Worm (Caenorhabditis elegans): Measurements from ENCODE around the gene cyp-13A12.

The cyp-13A12 gene

DNA sequence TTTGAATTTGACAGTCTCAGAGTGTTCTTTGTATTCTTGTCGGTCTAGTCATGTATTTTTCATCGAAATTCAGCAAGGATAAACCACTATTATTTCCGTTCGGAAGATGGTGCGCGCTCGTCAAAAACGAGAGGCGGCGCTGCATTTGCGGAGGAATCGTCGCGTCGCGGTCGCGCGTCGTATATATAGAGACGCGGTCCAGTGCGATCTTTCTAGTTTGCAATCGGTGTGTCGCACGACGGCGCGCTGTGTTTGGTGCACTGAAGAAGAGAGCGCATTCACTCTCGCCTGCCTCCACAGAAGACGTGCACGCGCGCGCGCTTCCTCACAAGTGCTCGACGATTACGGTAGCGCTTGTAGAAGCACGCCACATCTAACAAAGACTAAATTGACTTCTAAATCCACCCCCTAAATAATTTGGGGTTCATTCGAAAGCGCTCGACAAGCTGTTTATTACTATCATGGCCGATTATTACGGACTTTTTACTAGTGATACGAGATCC, 46.3 kb downstream of the cyp-13A12 start, which contains the start of gene Y39E4B.6 (continued):
- TF ChIP-seq egl-44 (GFP tag; IDR thresholded peaks at IDR 0.05), result peak; percentile 77
- TF ChIP-seq let-607 (tag; optimal IDR thresholded peaks at IDR 0.05), result peak; percentile 58 to 78
- no peak for TF ChIP-seq nhr-120 (GFP tag; IDR thresholded peaks at IDR 0.05)
- TF ChIP-seq gei-17 (GFP tag; optimal IDR thresholded peaks at IDR 0.05), result peak; percentile 62
- no peak for TF ChIP-seq ceh-40 (GFP tag; IDR thresholded peaks at IDR 0.05)
- TF ChIP-seq attf-3 (GFP tag; conservative IDR thresholded peaks at IDR 0.05), result peak; percentile 36; the same call in 1 of the 2 replicates
- TF ChIP-seq ztf-22 (GFP tag; optimal IDR thresholded peaks at IDR 0.05), result peak; percentile 79
- TF ChIP-seq madf-6 (GFP tag; IDR thresholded peaks at IDR 0.05), result peak; percentile 47; the same call in 1 of the 2 replicates
- TF ChIP-seq die-1 (tag; optimal IDR thresholded peaks at IDR 0.05), result peak; percentile 73
- TF ChIP-seq fkh-3 (tag; optimal IDR thresholded peaks at IDR 0.05), result no peak
- peak; percentile 76 for TF ChIP-seq Y95B8A.8 (GFP tag; IDR thresholded peaks at IDR 0.05)
- no peak for TF ChIP-seq cebp-2 (GFP tag; IDR thresholded peaks at IDR 0.05)
- peak; percentile 89 for TF ChIP-seq lin-26 (GFP tag; IDR thresholded peaks at IDR 0.05)
- TF ChIP-seq ceh-91 (GFP tag; IDR thresholded peaks at IDR 0.05), result 0 out of 2 replicates have a peak, but pooled peaks have one; percentile 34
- TF ChIP-seq ekl-4 (GFP tag; IDR thresholded peaks at IDR 0.05), result peak; percentile 97
- peak; percentile 96 for TF ChIP-seq Y67H2A.10 (GFP tag; conservative IDR thresholded peaks at IDR 0.05)
- peak in 1 of 3 experiments; percentile 69 for TF ChIP-seq lin-35 (GFP tag; optimal IDR thresholded peaks at IDR 0.05)
- peak; percentile 99 for TF ChIP-seq K12H6.12 (tag; optimal IDR thresholded peaks at IDR 0.05)
- TF ChIP-seq lin-54 (GFP tag; optimal IDR thresholded peaks at IDR 0.05), result peak; percentile 82
- TF ChIP-seq nhr-80 (tag; optimal IDR thresholded peaks at IDR 0.05), result peak; percentile 91
- TF ChIP-seq dpff-1 (tag; optimal IDR thresholded peaks at IDR 0.05), result no peak
- TF ChIP-seq C17E4.6 (GFP tag; IDR thresholded peaks at IDR 0.05), result peak; percentile 78
- peak; percentile 29 for TF ChIP-seq nhr-27 (tag; optimal IDR thresholded peaks at IDR 0.05)
- peak; percentile 94 for TF ChIP-seq F52B5.7 (tag; optimal IDR thresholded peaks at IDR 0.05)
- TF ChIP-seq lin-40 (tag; optimal IDR thresholded peaks at IDR 0.05), result peak; percentile 97
- peak; percentile 96 for TF ChIP-seq madf-10 (tag; optimal IDR thresholded peaks at IDR 0.05)
- peak; percentile 10 for TF ChIP-seq F10E7.11 (tag; optimal IDR thresholded peaks at IDR 0.05)
- TF ChIP-seq F57C9.4 (tag; optimal IDR thresholded peaks at IDR 0.05), result peak; percentile 27
- TF ChIP-seq rpc-1 (optimal IDR thresholded peaks at IDR 0.05), result peak; percentile 2
- TF ChIP-seq rpc-1 (tag; optimal IDR thresholded peaks at IDR 0.05), result no peak
- TF ChIP-seq sptf-2 (GFP tag; optimal IDR thresholded peaks at IDR 0.05), result no peak
- TF ChIP-seq ceh-100 (GFP tag; IDR thresholded peaks at IDR 0.05), result peak; percentile 62
- TF ChIP-seq sdz-38 (tag; optimal IDR thresholded peaks at IDR 0.05), result no peak
- 0 out of 2 replicates have a peak, but pooled peaks have one; percentile 88 for TF ChIP-seq F37B4.10 (GFP tag; IDR thresholded peaks at IDR 0.05)
- TF ChIP-seq mel-28 (tag; optimal IDR thresholded peaks at IDR 0.05; ENCODE audit: borderline replicate concordance), result peak; percentile 28
- peak; percentile 93 for TF ChIP-seq B0336.3 (GFP tag; IDR thresholded peaks at IDR 0.05)
- TF ChIP-seq B0019.2 (GFP tag; conservative IDR thresholded peaks at IDR 0.05), result 0 out of 2 replicates have a peak, but pooled peaks have one; percentile 10
- no peak; the same call in 1 of the 2 replicates for TF ChIP-seq hmg-20 (GFP tag; IDR thresholded peaks at IDR 0.05)
- 0 out of 2 replicates have a peak, but pooled peaks have one; percentile 33 for TF ChIP-seq bed-2 (GFP tag; IDR thresholded peaks at IDR 0.05)
- TF ChIP-seq madf-3 (GFP tag; IDR thresholded peaks at IDR 0.05), result peak; percentile 100
- no peak for TF ChIP-seq mes-4 (tag; optimal IDR thresholded peaks at IDR 0.05)
- TF ChIP-seq ztf-25 (GFP tag; IDR thresholded peaks at IDR 0.05), result 0 out of 2 replicates have a peak, but pooled peaks have one; percentile 46
- peak; percentile 82 for TF ChIP-seq Y53G8AR.9 (GFP tag; conservative IDR thresholded peaks at IDR 0.05)
- TF ChIP-seq K11D2.4 (GFP tag; IDR thresholded peaks at IDR 0.05), result peak; percentile 95
- TF ChIP-seq tlf-1 (GFP tag; optimal IDR thresholded peaks at IDR 0.05), result peak; percentile 84
- TF ChIP-seq ceh-27 (GFP tag; optimal IDR thresholded peaks at IDR 0.05), result peak; percentile 98
- TF ChIP-seq ama-1 (optimal IDR thresholded peaks at IDR 0.05), result peak; percentile 95
- TF ChIP-seq ama-1 (GFP tag; optimal IDR thresholded peaks at IDR 0.05), result no peak
- TF ChIP-seq pbrm-1 (GFP tag; IDR thresholded peaks at IDR 0.05), result peak; percentile 95
